Worm (Caenorhabditis elegans) whole organism, L3 larva: Measurements from ENCODE around the gene elof-1.

Experiments used
- nhr-237 ChIP-seq: fragments of 150-350 bp; optimal IDR thresholded peaks from 2 replicates; lab custom pipeline; 2014; ENCODE audit warnings: missing biosample characterization, missing genetic modification characterization
- nhr-43 ChIP-seq: sonication (generic microtip); optimal IDR thresholded peaks from 2 replicates; lab custom pipeline; 2016; ENCODE audit warnings: mild to moderate bottlenecking, missing genetic modification characterization, missing compliant biosample characterization; ENCODE audit not compliant: poor library complexity, severe bottlenecking
- nhr-77 ChIP-seq: fragments of 150-350 bp; optimal IDR thresholded peaks from 2 replicates; lab custom pipeline; 2014; ENCODE audit warnings: missing biosample characterization, missing genetic modification characterization
- unc-39 ChIP-seq: sonication (generic microtip); optimal IDR thresholded peaks from 4 replicates; lab custom pipeline; 2017; ENCODE audit warnings: missing biosample characterization, missing genetic modification characterization

ce11 chrII:14361719-14362118 is 12.2 kb downstream of the elof-1 start, which contains the start of gene tebp-1:
- TF ChIP-seq nhr-77 (tag; lab: Kevin White, UChicago) = no peak
- no peak for TF ChIP-seq unc-39 (tag; lab: Kevin White, UChicago)
- TF ChIP-seq nhr-237 (tag; lab: Kevin White, UChicago) = no peak
- TF ChIP-seq nhr-43 (tag; lab: Kevin White, UChicago) = no peak
